Worm (Caenorhabditis elegans): ENCODE measurements around the gene C25F6.1.

- no peak for TF ChIP-seq mdl-1 (tag; optimal IDR thresholded peaks at IDR 0.05)
- no peak for TF ChIP-seq snpc-4 (tag; optimal IDR thresholded peaks at IDR 0.05)
- TF ChIP-seq nhr-76 (tag; optimal IDR thresholded peaks at IDR 0.05): no peak
- no peak for TF ChIP-seq lin-15B (tag; optimal IDR thresholded peaks at IDR 0.05)
- no peak for TF ChIP-seq pqm-1 (tag; optimal IDR thresholded peaks at IDR 0.05)
- TF ChIP-seq hmg-11 (tag; optimal IDR thresholded peaks at IDR 0.05): no peak
- no peak for TF ChIP-seq unc-39 (tag; optimal IDR thresholded peaks at IDR 0.05)
- TF ChIP-seq elt-3 (tag; optimal IDR thresholded peaks at IDR 0.05): no peak
- no peak for TF ChIP-seq ztf-11 (tag; optimal IDR thresholded peaks at IDR 0.05)
- no peak for TF ChIP-seq mml-1 (tag; optimal IDR thresholded peaks at IDR 0.05)
- no peak for TF ChIP-seq zag-1 (tag; optimal IDR thresholded peaks at IDR 0.05)
- TF ChIP-seq jun-1 (tag; optimal IDR thresholded peaks at IDR 0.05): no peak
- TF ChIP-seq pha-4 (tag; optimal IDR thresholded peaks at IDR 0.05): no peak
These were observed 18.9 kb downstream of the C25F6.1 start, which contains the start of gene T23F2.2 for ce11 chrX:5505148-5505547.

Data from whole organism, L3 larva.